Worm (Caenorhabditis elegans): ENCODE results near the gene aco-2.

DNA sequence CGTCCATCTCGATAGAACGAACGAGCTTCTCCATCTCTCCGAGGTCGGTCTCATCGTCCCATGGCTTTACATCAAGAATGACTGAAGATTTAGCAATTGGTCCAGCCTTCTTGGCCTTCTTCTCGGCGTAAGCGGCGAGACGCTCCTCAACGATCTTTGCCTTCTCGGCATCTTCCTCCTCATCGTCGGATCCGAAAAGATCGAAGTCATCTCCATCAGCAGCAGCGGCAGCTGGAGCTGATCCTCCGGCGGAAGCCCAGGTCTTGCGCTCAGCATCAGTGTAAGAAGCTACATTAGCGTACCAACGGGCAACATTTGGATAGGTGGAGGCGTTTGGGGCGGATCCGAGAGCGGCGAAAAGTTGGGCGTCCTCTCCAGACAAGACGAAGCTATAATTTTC, 830 bp upstream of the aco-2 start:
- TF ChIP-seq snpc-1.3 (tag; optimal IDR thresholded peaks at IDR 0.05; ENCODE audit: insufficient read depth), result no peak
- TF ChIP-seq snpc-3.4 (tag; optimal IDR thresholded peaks at IDR 0.05), result no peak
- TF ChIP-seq aptf-3 (GFP tag; IDR thresholded peaks at IDR 0.05), result no peak
- no peak for TF ChIP-seq nhr-179 (tag; optimal IDR thresholded peaks at IDR 0.05)
- no peak for TF ChIP-seq unc-62 (GFP tag; optimal IDR thresholded peaks at IDR 0.05)
- no peak for TF ChIP-seq madf-3 (GFP tag; IDR thresholded peaks at IDR 0.05)
- TF ChIP-seq ccch-3 (GFP tag; optimal IDR thresholded peaks at IDR 0.05), result no peak
- TF ChIP-seq egl-18 (GFP tag; IDR thresholded peaks at IDR 0.05), result no peak
- no peak for TF ChIP-seq F49E8.2 (tag; optimal IDR thresholded peaks at IDR 0.05; ENCODE audit: insufficient read depth)

Measured in whole organism, young adult.